Fruit fly (Drosophila melanogaster): ENCODE measurements around the gene Polr1E.

The Polr1E gene

dm6 chr3R:18255281-18255680 is 46.2 kb downstream of the Polr1E start, which contains the start of the genes Ada2a, Polr2D, Tgs1 and moi (continued):
- peak; percentile 80 for TF ChIP-seq ftz-f1 (GFP tag; optimal IDR thresholded peaks at IDR 0.05)
- peak; percentile 44 for TF ChIP-seq YL-1 (GFP tag; optimal IDR thresholded peaks at IDR 0.05)
- TF ChIP-seq ken (GFP tag; IDR thresholded peaks at IDR 0.05), result no peak
- no peak for TF ChIP-seq bigmax (GFP tag; optimal IDR thresholded peaks at IDR 0.05)
- TF ChIP-seq CG11247 (GFP tag; IDR thresholded peaks at IDR 0.05), result no peak
- no peak for TF ChIP-seq oc (tag; optimal IDR thresholded peaks at IDR 0.05)
- no peak for TF ChIP-seq CG17802 (tag; optimal IDR thresholded peaks at IDR 0.05)
- TF ChIP-seq Scr (GFP tag; IDR thresholded peaks at IDR 0.05; ENCODE audit: partially characterized antibody), result peak; percentile 79
- TF ChIP-seq ttk (GFP tag; IDR thresholded peaks at IDR 0.05), result no peak
- peak; percentile 57 for TF ChIP-seq ato (GFP tag; IDR thresholded peaks at IDR 0.05; ENCODE audit: partially characterized antibody)
- TF ChIP-seq CG6272 (GFP tag; IDR thresholded peaks at IDR 0.05), result no peak
- peak; percentile 92 for TF ChIP-seq Sry-δ (GFP tag; optimal IDR thresholded peaks at IDR 0.05)
- no peak for TF ChIP-seq crp (GFP tag; optimal IDR thresholded peaks at IDR 0.05)
- TF ChIP-seq CG14860 (GFP tag; IDR thresholded peaks at IDR 0.05; ENCODE audit: partially characterized antibody), result peak; percentile 67

dm6 chr3R:18252578-18252977 is 49.0 kb downstream of the Polr1E start, which contains the start of gene CG12320:
CG12320 (minus strand) TSS chr3R:18252734.
- TF ChIP-seq CG16813 (GFP tag; IDR thresholded peaks at IDR 0.05; ENCODE audit: partially characterized antibody), result 0 out of 3 replicates have a peak, but pooled peaks have one; percentile 17
- TF ChIP-seq MESR4 (GFP tag; optimal IDR thresholded peaks at IDR 0.05), result peak; percentile 42
- TF ChIP-seq CG12659 (GFP tag; optimal IDR thresholded peaks at IDR 0.05), result peak; percentile 5
- no peak for TF ChIP-seq Blimp-1 (GFP tag; optimal IDR thresholded peaks at IDR 0.05)
- TF ChIP-seq Dp (GFP tag; optimal IDR thresholded peaks at IDR 0.05), result peak; percentile 89
- TF ChIP-seq D19B (GFP tag; optimal IDR thresholded peaks at IDR 0.05), result no peak
- TF ChIP-seq Sox102F (GFP tag; optimal IDR thresholded peaks at IDR 0.05), result no peak
- no peak for TF ChIP-seq dimm (GFP tag; IDR thresholded peaks at IDR 0.05)
- TF ChIP-seq CG17361 (GFP tag; IDR thresholded peaks at IDR 0.05), result no peak
- TF ChIP-seq Dref (GFP tag; IDR thresholded peaks at IDR 0.05), result peak; percentile 68
- TF ChIP-seq pzg (GFP tag; optimal IDR thresholded peaks at IDR 0.05), result peak; percentile 62
- TF ChIP-seq CG2116 (GFP tag; optimal IDR thresholded peaks at IDR 0.05), result peak; percentile 41
- TF ChIP-seq CG6813 (GFP tag; optimal IDR thresholded peaks at IDR 0.05), result no peak
- TF ChIP-seq CG10267 (tag; optimal IDR thresholded peaks at IDR 0.05), result peak; percentile 15
- TF ChIP-seq Neu2 (GFP tag; optimal IDR thresholded peaks at IDR 0.05; ENCODE audit: borderline replicate concordance), result no peak
- TF ChIP-seq gcm (GFP tag; optimal IDR thresholded peaks at IDR 0.05), result peak; percentile 50
- peak; percentile 8 for TF ChIP-seq Sin3A (optimal IDR thresholded peaks at IDR 0.05)
- peak; percentile 32 for TF ChIP-seq Med (GFP tag)
- TF ChIP-seq CG9797 (GFP tag; optimal IDR thresholded peaks at IDR 0.05), result peak; percentile 0
- no peak for TF ChIP-seq fd102C (GFP tag; optimal IDR thresholded peaks at IDR 0.05)
- TF ChIP-seq vfl (GFP tag; optimal IDR thresholded peaks at IDR 0.05), result no peak
- no peak for TF ChIP-seq nau (GFP tag; optimal IDR thresholded peaks at IDR 0.05)
- no peak for TF ChIP-seq ftz-f1 (GFP tag; optimal IDR thresholded peaks at IDR 0.05)
- TF ChIP-seq Scr (GFP tag; IDR thresholded peaks at IDR 0.05; ENCODE audit: partially characterized antibody), result 0 out of 2 replicates have a peak, but pooled peaks have one; percentile 25
- TF ChIP-seq CG14014 (GFP tag; IDR thresholded peaks at IDR 0.05), result no peak
- peak; percentile 85 for TF ChIP-seq MBD-R2 (GFP tag; IDR thresholded peaks at IDR 0.05)
- peak; percentile 59 for TF ChIP-seq CG4617 (GFP tag; optimal IDR thresholded peaks at IDR 0.05; ENCODE audit: borderline replicate concordance)
- peak; percentile 71 for TF ChIP-seq stwl (tag; optimal IDR thresholded peaks at IDR 0.05)
- no peak for TF ChIP-seq CG11504 (tag; optimal IDR thresholded peaks at IDR 0.05)
- TF ChIP-seq gfzf (GFP tag; optimal IDR thresholded peaks at IDR 0.05), result peak; percentile 11
- TF ChIP-seq CG34224 (GFP tag; IDR thresholded peaks at IDR 0.05; ENCODE audit: partially characterized antibody), result no peak; the same call in 2 of the 3 replicates
- TF ChIP-seq CG14710 (tag; optimal IDR thresholded peaks at IDR 0.05), result peak; percentile 34
- TF ChIP-seq CG3847 (GFP tag; IDR thresholded peaks at IDR 0.05), result peak; percentile 53; the same call in 1 of the 2 replicates
- peak; percentile 5 for TF ChIP-seq Fer1 (GFP tag; optimal IDR thresholded peaks at IDR 0.05)
- 0 out of 3 replicates have a peak, but pooled peaks have one; percentile 28 for TF ChIP-seq Opbp (GFP tag; IDR thresholded peaks at IDR 0.05; ENCODE audit: partially characterized antibody)
- no peak for TF ChIP-seq trh (GFP tag; optimal IDR thresholded peaks at IDR 0.05)
